Worm (Caenorhabditis elegans) whole organism, young adult: ENCODE results near the gene C26H9A.4.

ENCODE experiments used
- C17E4.6 ChIP-seq: fragments of 200-800 bp; sonication (Bioruptor generic); IDR thresholded peaks from 2 replicates; pipeline ENCODE4 v1.3.6; 2022; ENCODE audit warnings: missing genetic modification reagents, missing genetic modification characterization, missing compliant biosample characterization
- D2030.7 ChIP-seq: fragments of 200-800 bp; sonication (Bioruptor generic); IDR thresholded peaks from 2 replicates; pipeline ENCODE4 v1.3.6; 2022; ENCODE audit warnings: missing genetic modification reagents, missing genetic modification characterization, missing compliant biosample characterization
- F10E7.11 ChIP-seq: sonication (generic microtip); optimal IDR thresholded peaks from 2 replicates; lab custom pipeline; 2017; ENCODE audit warnings: mild to moderate bottlenecking, missing genetic modification characterization, moderate library complexity, missing compliant biosample characterization
- F22D6.2 ChIP-seq: sonication (generic microtip); optimal IDR thresholded peaks from 2 replicates; lab custom pipeline; 2016; ENCODE audit warnings: mild to moderate bottlenecking, missing genetic modification characterization, missing compliant biosample characterization
- F37B4.10 ChIP-seq: fragments of 200-800 bp; sonication (Bioruptor generic); IDR thresholded peaks from 2 replicates; pipeline ENCODE4 v1.3.6; 2022; ENCODE audit warnings: missing genetic modification characterization, missing compliant biosample characterization
- F39B2.1 ChIP-seq: fragments of 200-800 bp; sonication (Bioruptor generic); IDR thresholded peaks from 2 replicates; pipeline ENCODE4 v1.3.6; 2022; ENCODE audit warnings: missing genetic modification reagents, missing genetic modification characterization, missing compliant biosample characterization
- F55B11.4 ChIP-seq: sonication (generic microtip); optimal IDR thresholded peaks from 2 replicates; lab custom pipeline; 2016; ENCODE audit warnings: missing compliant biosample characterization, missing genetic modification characterization, borderline replicate concordance; ENCODE audit not compliant: insufficient read depth
- K12H6.12 ChIP-seq: fragments of 200-800 bp; sonication (Bioruptor generic); optimal IDR thresholded peaks from 2 replicates; lab custom pipeline; 2018; ENCODE audit warnings: mild to moderate bottlenecking, missing genetic modification characterization, missing compliant biosample characterization
- T07F8.4 ChIP-seq: sonication (generic microtip); optimal IDR thresholded peaks from 2 replicates; lab custom pipeline; 2016; ENCODE audit warnings: mild to moderate bottlenecking, missing genetic modification characterization, moderate library complexity, missing compliant biosample characterization
- Y53F4B.3 ChIP-seq: fragments of 200-800 bp; sonication (Bioruptor generic); IDR thresholded peaks from 2 replicates; pipeline ENCODE4 v1.3.6; 2022; ENCODE audit warnings: missing genetic modification reagents, missing genetic modification characterization, missing compliant biosample characterization
- Y95B8A.8 ChIP-seq: fragments of 200-800 bp; sonication (Bioruptor generic); IDR thresholded peaks from 2 replicates; pipeline ENCODE4 v1.3.6; 2022; ENCODE audit warnings: missing genetic modification reagents, missing genetic modification characterization, missing compliant biosample characterization
- akir-1 ChIP-seq: fragments of 200-800 bp; sonication (Bioruptor generic); optimal IDR thresholded peaks from 2 replicates; lab custom pipeline; 2018; ENCODE audit warnings: mild to moderate bottlenecking, missing genetic modification characterization, moderate library complexity, missing compliant biosample characterization
- attf-3 ChIP-seq: fragments of 200-800 bp; sonication (Bioruptor generic); conservative IDR thresholded peaks from 2 replicates; pipeline ENCODE4 v1.3.6; 2022; ENCODE audit warnings: missing genetic modification reagents, missing genetic modification characterization, missing compliant biosample characterization
- attf-6 ChIP-seq: fragments of 200-800 bp; sonication (Bioruptor generic); IDR thresholded peaks from 2 replicates; pipeline ENCODE4 v1.3.6; 2022; ENCODE audit warnings: missing genetic modification reagents, missing genetic modification characterization, missing compliant biosample characterization
- bed-1 ChIP-seq: fragments of 200-800 bp; sonication (Bioruptor generic); IDR thresholded peaks from 2 replicates; pipeline ENCODE4 v1.3.6; 2022; ENCODE audit warnings: missing genetic modification reagents, missing genetic modification characterization, missing compliant biosample characterization
- bed-2 ChIP-seq: fragments of 200-800 bp; sonication (Bioruptor generic); IDR thresholded peaks from 2 replicates; pipeline ENCODE4 v1.3.6; 2022; ENCODE audit warnings: missing genetic modification reagents, missing genetic modification characterization, missing compliant biosample characterization
- ccch-3 ChIP-seq: fragments of 200-800 bp; sonication (Bioruptor generic); optimal IDR thresholded peaks from 2 replicates; lab custom pipeline; 2018; ENCODE audit warnings: mild to moderate bottlenecking, missing genetic modification characterization, missing compliant biosample characterization
- ceh-100 ChIP-seq: fragments of 200-800 bp; sonication (Bioruptor generic); IDR thresholded peaks from 2 replicates; pipeline ENCODE4 v1.3.6; 2022; ENCODE audit warnings: missing genetic modification reagents, missing genetic modification characterization, missing compliant biosample characterization
- ceh-40 ChIP-seq: fragments of 200-800 bp; sonication (Bioruptor generic); IDR thresholded peaks from 2 replicates; pipeline ENCODE4 v1.3.6; 2022; ENCODE audit warnings: missing genetic modification characterization, missing compliant biosample characterization
- ceh-58 ChIP-seq: fragments of 200-800 bp; sonication (Bioruptor generic); IDR thresholded peaks from 2 replicates; pipeline ENCODE4 v1.3.6; 2022; ENCODE audit warnings: missing genetic modification characterization, missing compliant biosample characterization
- ceh-79 ChIP-seq: sonication (generic microtip); optimal IDR thresholded peaks from 2 replicates; lab custom pipeline; 2017; ENCODE audit warnings: mild to moderate bottlenecking, missing genetic modification characterization, missing compliant biosample characterization
- ceh-91 ChIP-seq: fragments of 200-800 bp; sonication (Bioruptor generic); IDR thresholded peaks from 2 replicates; pipeline ENCODE4 v1.3.6; 2022; ENCODE audit warnings: missing genetic modification reagents, missing genetic modification characterization, missing compliant biosample characterization
- chd-7 ChIP-seq: sonication (generic microtip); optimal IDR thresholded peaks from 2 replicates; lab custom pipeline; 2016; ENCODE audit warnings: mild to moderate bottlenecking, missing genetic modification characterization, moderate library complexity, missing compliant biosample characterization
- dox-1 ChIP-seq: fragments of 200-800 bp; sonication (Bioruptor generic); IDR thresholded peaks from 2 replicates; pipeline ENCODE4 v1.3.6; 2022; ENCODE audit warnings: missing genetic modification reagents, missing genetic modification characterization, missing compliant biosample characterization
- dpff-1 ChIP-seq: sonication (generic microtip); optimal IDR thresholded peaks from 2 replicates; lab custom pipeline; 2017; ENCODE audit warnings: mild to moderate bottlenecking, missing genetic modification characterization, missing compliant biosample characterization
- egl-18 ChIP-seq: fragments of 200-800 bp; sonication (Bioruptor generic); IDR thresholded peaks from 2 replicates; pipeline ENCODE4 v1.3.6; 2022; ENCODE audit warnings: missing genetic modification reagents, missing genetic modification characterization, missing compliant biosample characterization
- egrh-3 ChIP-seq: fragments of 200-800 bp; sonication (Bioruptor generic); IDR thresholded peaks from 2 replicates; pipeline ENCODE4 v1.3.6; 2022; ENCODE audit warnings: missing genetic modification reagents, missing genetic modification characterization, missing compliant biosample characterization
- him-1 ChIP-seq: sonication (generic microtip); optimal IDR thresholded peaks from 2 replicates; lab custom pipeline; 2016; ENCODE audit warnings: missing genotype, missing genetic modification reagents, missing genetic modification characterization, missing compliant biosample characterization
- hlh-12 ChIP-seq: sonication (generic microtip); optimal IDR thresholded peaks from 2 replicates; lab custom pipeline; 2016; ENCODE audit warnings: missing genetic modification characterization, missing compliant biosample characterization
- lag-1 ChIP-seq: fragments of 200-800 bp; sonication (Bioruptor generic); IDR thresholded peaks from 2 replicates; pipeline ENCODE4 v1.3.6; 2022; ENCODE audit warnings: missing genetic modification reagents, missing genetic modification characterization, missing compliant biosample characterization
- lin-35 ChIP-seq, 3 experiments: fragments of 150-350 bp in 2 of 3; sonication (generic microtip) in 1 of 3; optimal IDR thresholded peaks; 2 replicates each; lab custom pipeline; 2014 to 2018; ENCODE audit warnings: missing biosample characterization in 3 of 3, missing genetic modification characterization in 3 of 3, missing genetic modification reagents in 3 of 3
- lin-40 ChIP-seq: sonication (generic microtip); optimal IDR thresholded peaks from 2 replicates; lab custom pipeline; 2016; ENCODE audit warnings: missing genetic modification characterization, mild to moderate bottlenecking, missing compliant biosample characterization, missing genotype, missing genetic modification reagents
- lsl-1 ChIP-seq: fragments of 200-800 bp; sonication (Bioruptor generic); optimal IDR thresholded peaks from 2 replicates; lab custom pipeline; 2018; ENCODE audit warnings: mild to moderate bottlenecking, missing genetic modification characterization, moderate library complexity, missing compliant biosample characterization
- lsy-27 ChIP-seq: sonication (generic microtip); optimal IDR thresholded peaks from 2 replicates; lab custom pipeline; 2017; ENCODE audit warnings: missing genetic modification characterization, mild to moderate bottlenecking, missing compliant biosample characterization, antibody characterized with exemption, missing genotype, borderline replicate concordance; ENCODE audit not compliant: insufficient read depth
- mcd-1 ChIP-seq: fragments of 200-800 bp; sonication (Bioruptor generic); IDR thresholded peaks from 2 replicates; pipeline ENCODE4 v1.3.6; 2022; ENCODE audit warnings: missing genetic modification reagents, missing genetic modification characterization, missing compliant biosample characterization
- mxl-1 ChIP-seq: sonication (generic microtip); optimal IDR thresholded peaks from 2 replicates; lab custom pipeline; 2016; ENCODE audit warnings: missing genetic modification characterization, missing compliant biosample characterization
- nfyb-1 ChIP-seq: fragments of 200-800 bp; sonication (Bioruptor generic); IDR thresholded peaks from 2 replicates; pipeline ENCODE4 v1.3.6; 2022; ENCODE audit warnings: missing genetic modification reagents, missing genetic modification characterization, missing compliant biosample characterization
- nhr-90 ChIP-seq: sonication (generic microtip); optimal IDR thresholded peaks from 2 replicates; lab custom pipeline; 2016; ENCODE audit warnings: missing genotype, mild to moderate bottlenecking, missing genetic modification characterization, missing compliant biosample characterization
- rec-8 ChIP-seq, 2 experiments: sonication (generic microtip); optimal IDR thresholded peaks; 2 replicates each; lab custom pipeline; 2016; ENCODE audit warnings: mild to moderate bottlenecking in 2 of 2, missing genetic modification characterization in 2 of 2, missing genetic modification reagents in 2 of 2, missing genotype in 2 of 2, missing biosample characterization in 1 of 2, missing compliant biosample characterization in 1 of 2, moderate library complexity in 1 of 2
- sdz-38 ChIP-seq: sonication (generic microtip); optimal IDR thresholded peaks from 2 replicates; lab custom pipeline; 2016; ENCODE audit warnings: missing genotype, missing genetic modification characterization, missing compliant biosample characterization
- snpc-1.1 ChIP-seq: sonication (generic microtip); optimal IDR thresholded peaks from 2 replicates; lab custom pipeline; 2017; ENCODE audit warnings: missing genetic modification characterization, mild to moderate bottlenecking, missing compliant biosample characterization, antibody characterized with exemption, moderate library complexity, missing genotype, missing genetic modification reagents; ENCODE audit not compliant: insufficient read depth
- somi-1 ChIP-seq: fragments of 200-800 bp; sonication (Bioruptor generic); optimal IDR thresholded peaks from 2 replicates; lab custom pipeline; 2018; ENCODE audit warnings: mild to moderate bottlenecking, missing genetic modification characterization, missing compliant biosample characterization
- tbp1 ChIP-seq: fragments of 200-800 bp; sonication (Bioruptor generic); optimal IDR thresholded peaks from 2 replicates; lab custom pipeline; 2018; ENCODE audit warnings: mild to moderate bottlenecking, missing genetic modification characterization, missing compliant biosample characterization
- unc-62 ChIP-seq: fragments of 150-350 bp; optimal IDR thresholded peaks from 2 replicates; lab custom pipeline; 2014; ENCODE audit warnings: missing biosample characterization, missing genetic modification reagents, missing genetic modification characterization
- xnd-1 ChIP-seq: sonication (generic microtip); optimal IDR thresholded peaks from 2 replicates; lab custom pipeline; 2016; ENCODE audit warnings: missing genotype, missing genetic modification reagents, missing genetic modification characterization, missing compliant biosample characterization
- ztf-18 ChIP-seq: sonication (generic microtip); optimal IDR thresholded peaks from 2 replicates; lab custom pipeline; 2016; ENCODE audit warnings: missing genotype, mild to moderate bottlenecking, missing genetic modification characterization, missing compliant biosample characterization
- ztf-22 ChIP-seq: fragments of 200-800 bp; sonication (Bioruptor generic); optimal IDR thresholded peaks from 2 replicates; lab custom pipeline; 2018; ENCODE audit warnings: mild to moderate bottlenecking, missing genetic modification characterization, moderate library complexity, missing compliant biosample characterization
- ztf-3 ChIP-seq: fragments of 200-800 bp; sonication (Bioruptor generic); optimal IDR thresholded peaks from 2 replicates; lab custom pipeline; 2018; ENCODE audit warnings: mild to moderate bottlenecking, missing genetic modification characterization, missing compliant biosample characterization
- ztf-6 ChIP-seq: fragments of 200-800 bp; sonication (Bioruptor generic); IDR thresholded peaks from 2 replicates; pipeline ENCODE4 v1.3.6; 2022; ENCODE audit warnings: missing genetic modification reagents, missing genetic modification characterization, missing compliant biosample characterization

C26H9A.4 gene

ce11 chrIV:12689709-12690142 lies 36.5 kb downstream of the C26H9A.4 start (continued):
- TF ChIP-seq egl-18 (GFP tag; lab: Robert Waterston, UW) (no peak), lin-35 (GFP tag; optimal IDR thresholded peaks at IDR 0.05; lab: Kevin White, UChicago) (no peak), rec-8 (tag; optimal IDR thresholded peaks at IDR 0.05; lab: Kevin White, UChicago) (no peak), ceh-58 (GFP tag; lab: Robert Waterston, UW) (no peak), lin-40 (peak; percentile 14), ceh-100 (GFP tag; lab: Robert Waterston, UW) (no peak), unc-62 (peak; percentile 90), akir-1 (GFP tag; lab: Kevin White, UChicago) (no peak), ccch-3 (GFP tag; lab: Kevin White, UChicago) (no peak), hlh-12 (tag; lab: Kevin White, UChicago) (no peak), D2030.7 (GFP tag; lab: Robert Waterston, UW) (no peak), mxl-1 (tag; lab: Kevin White, UChicago) (no peak), nfyb-1 (peak; percentile 12; the same call in 1 of the 2 replicates), Y53F4B.3 (GFP tag; lab: Robert Waterston, UW) (no peak), lsy-27 (tag; lab: Kevin White, UChicago) (no peak), ztf-18 (tag; lab: Kevin White, UChicago) (no peak), dpff-1 (tag; lab: Kevin White, UChicago) (no peak), ceh-79 (tag; lab: Kevin White, UChicago) (no peak), ceh-40 (GFP tag; lab: Robert Waterston, UW) (no peak), somi-1 (GFP tag; lab: Kevin White, UChicago) (no peak), ceh-91 (GFP tag; lab: Robert Waterston, UW) (no peak), egrh-3 (GFP tag; lab: Robert Waterston, UW) (no peak), F10E7.11 (tag; lab: Kevin White, UChicago) (no peak), ztf-6 (GFP tag; lab: Robert Waterston, UW) (no peak), T07F8.4 (tag; lab: Kevin White, UChicago) (no peak), mcd-1 (GFP tag; lab: Robert Waterston, UW) (no peak), xnd-1 (tag; lab: Kevin White, UChicago) (no peak), chd-7 (tag; lab: Kevin White, UChicago) (peak; percentile 66), attf-6 (no peak), lsl-1 (GFP tag; lab: Kevin White, UChicago) (no peak), attf-3 (GFP tag; lab: Robert Waterston, UW) (no peak), Y95B8A.8 (no peak), ztf-22 (peak; percentile 85), him-1 (tag; lab: Kevin White, UChicago) (no peak), nhr-90 (tag; lab: Kevin White, UChicago) (peak; percentile 52), F55B11.4 (tag; lab: Kevin White, UChicago) (no peak), bed-1 (GFP tag; lab: Robert Waterston, UW) (no peak), dox-1 (GFP tag; lab: Robert Waterston, UW) (0 out of 2 replicates have a peak, but pooled peaks have one; percentile 37), ztf-3 (GFP tag; lab: Kevin White, UChicago) (no peak), F22D6.2 (peak; percentile 10), bed-2 (GFP tag; lab: Robert Waterston, UW) (no peak), F39B2.1 (GFP tag; lab: Robert Waterston, UW) (no peak), K12H6.12 (tag; lab: Kevin White, UChicago) (no peak), F37B4.10 (GFP tag; lab: Robert Waterston, UW) (no peak), lag-1 (GFP tag; lab: Robert Waterston, UW) (no peak), C17E4.6 (GFP tag; lab: Robert Waterston, UW) (no peak), tbp1 (peak; percentile 37), snpc-1.1 (tag; lab: Kevin White, UChicago) (no peak), sdz-38 (no peak)
